Worm (Caenorhabditis elegans) whole organism, early embryonic: ENCODE results near the gene srz-29.

Experiments
- B0310.2 ChIP-seq: sonication (generic microtip); optimal IDR thresholded peaks from 2 replicates; lab custom pipeline; 2016; ENCODE audit warnings: mild to moderate bottlenecking, missing genetic modification characterization, missing compliant biosample characterization
- F13C5.2 ChIP-seq: sonication (generic microtip); optimal IDR thresholded peaks from 2 replicates; lab custom pipeline; 2017; ENCODE audit warnings: mild to moderate bottlenecking, missing genetic modification characterization, inconsistent platforms, missing compliant biosample characterization
- ama-1 ChIP-seq: fragments of 150-350 bp; optimal IDR thresholded peaks from 2 replicates; lab custom pipeline; 2014
- ceh-13 ChIP-seq: fragments of 200-800 bp; sonication (Bioruptor generic); optimal IDR thresholded peaks from 2 replicates; lab custom pipeline; 2018; ENCODE audit warnings: mild to moderate bottlenecking, missing genetic modification characterization, missing compliant biosample characterization
- ceh-36 ChIP-seq: sonication (generic microtip); optimal IDR thresholded peaks from 2 replicates; lab custom pipeline; 2016; ENCODE audit warnings: missing genetic modification characterization, inconsistent platforms, missing compliant biosample characterization
- ets-7 ChIP-seq: sonication (generic microtip); optimal IDR thresholded peaks from 2 replicates; lab custom pipeline; 2016; ENCODE audit warnings: missing genotype, missing genetic modification characterization, missing compliant biosample characterization
- flt-1 ChIP-seq: fragments of 200-800 bp; sonication (Bioruptor generic); IDR thresholded peaks from 2 replicates; pipeline ENCODE4 v1.3.6; 2022; ENCODE audit warnings: missing genetic modification characterization, missing compliant biosample characterization
- hmbx-1 ChIP-seq: sonication (generic microtip); optimal IDR thresholded peaks from 2 replicates; lab custom pipeline; 2016; ENCODE audit warnings: mild to moderate bottlenecking, missing genetic modification characterization, missing compliant biosample characterization
- hmg-4 ChIP-seq: fragments of 200-800 bp; sonication (Bioruptor generic); optimal IDR thresholded peaks from 2 replicates; lab custom pipeline; 2018; ENCODE audit warnings: mild to moderate bottlenecking, missing genetic modification characterization, missing compliant biosample characterization
- pes-1 ChIP-seq: fragments of 200-800 bp; sonication (Bioruptor generic); IDR thresholded peaks from 2 replicates; pipeline ENCODE4 v1.3.6; 2022; ENCODE audit warnings: missing genetic modification reagents, missing genetic modification characterization, missing compliant biosample characterization
- sea-1 ChIP-seq: fragments of 200-800 bp; sonication (Bioruptor generic); conservative IDR thresholded peaks from 2 replicates; pipeline ENCODE4 v1.3.6; 2022; ENCODE audit warnings: missing genetic modification characterization, missing compliant biosample characterization
- tbx-37 ChIP-seq: fragments of 200-800 bp; sonication (Bioruptor generic); conservative IDR thresholded peaks from 2 replicates; pipeline ENCODE4 v1.3.6; 2022; ENCODE audit warnings: missing genetic modification reagents, missing genetic modification characterization, missing compliant biosample characterization

ce11 chrIV:13626469-13626868 is 19.3 kb downstream of the srz-29 start, which contains the start of gene sru-21:
- TF ChIP-seq ets-7 (tag; lab: Kevin White, UChicago) (no peak), tbx-37 (GFP tag; lab: Robert Waterston, UW) (no peak), ama-1 (lab: Kevin White, UChicago) (no peak), F13C5.2 (tag; lab: Kevin White, UChicago) (no peak), hmbx-1 (no peak), flt-1 (GFP tag; lab: Robert Waterston, UW) (no peak), sea-1 (GFP tag; lab: Robert Waterston, UW) (no peak), B0310.2 (tag; lab: Kevin White, UChicago) (no peak), ceh-13 (no peak), hmg-4 (GFP tag; lab: Kevin White, UChicago) (no peak), pes-1 (GFP tag; lab: Robert Waterston, UW) (no peak), ceh-36 (tag; lab: Kevin White, UChicago) (no peak)
